Fruit fly (Drosophila melanogaster) whole organism, embryonic: ENCODE measurements around the gene Sptr.

Source experiments
- Atf6 ChIP-seq: fragments of 200-800 bp; sonication (Bioruptor generic); IDR thresholded peaks from 2 replicates; pipeline ENCODE4 v1.3.6; 2022; ENCODE audit warnings: missing biosample characterization, missing genetic modification characterization
- Awh ChIP-seq: fragments of 200-800 bp; sonication (Bioruptor generic); IDR thresholded peaks from 2 replicates; pipeline ENCODE4, ENCODE4 v1.3.6; 2022; ENCODE audit warnings: missing biosample characterization, missing genetic modification characterization
- CG10431 ChIP-seq: fragments of 200-800 bp; sonication (Bioruptor generic); optimal IDR thresholded peaks from 3 replicates; lab custom pipeline; 2018; ENCODE audit warnings: missing biosample characterization, mild to moderate bottlenecking, missing genetic modification characterization
- CG11093 ChIP-seq: fragments of 200-800 bp; sonication (Bioruptor generic); IDR thresholded peaks from 3 replicates; pipeline ENCODE4 v1.3.6; 2022; ENCODE audit warnings: missing biosample characterization, missing genetic modification characterization
- CG12155 ChIP-seq: fragments of 200-800 bp; sonication (Bioruptor generic); optimal IDR thresholded peaks from 3 replicates; lab custom pipeline; 2016; ENCODE audit warnings: missing biosample characterization, missing genetic modification characterization
- CG12744 ChIP-seq: fragments of 200-800 bp; sonication (Bioruptor generic); optimal IDR thresholded peaks from 2 replicates; lab custom pipeline; 2016; ENCODE audit warnings: missing biosample characterization, missing genetic modification characterization
- CG12942 ChIP-seq: fragments of 200-800 bp; sonication (Bioruptor generic); optimal IDR thresholded peaks from 3 replicates; lab custom pipeline; 2016; ENCODE audit warnings: missing biosample characterization, missing genetic modification characterization
- CG14667 ChIP-seq: fragments of 200-800 bp; sonication (Bioruptor generic); IDR thresholded peaks from 2 replicates; pipeline ENCODE4 v1.3.6; 2022; ENCODE audit warnings: missing biosample characterization, missing genetic modification characterization
- CG14965 ChIP-seq: fragments of 200-800 bp; sonication (Bioruptor generic); optimal IDR thresholded peaks from 2 replicates; lab custom pipeline; 2016; ENCODE audit warnings: missing biosample characterization, missing genetic modification characterization, borderline replicate concordance
- CG1602 ChIP-seq: fragments of 200-800 bp; sonication (Bioruptor generic); optimal IDR thresholded peaks from 3 replicates; lab custom pipeline; 2016; ENCODE audit warnings: missing biosample characterization, missing genetic modification characterization
- CG1603 ChIP-seq: fragments of 200-800 bp; sonication (Bioruptor generic); optimal IDR thresholded peaks from 2 replicates; lab custom pipeline; 2019; ENCODE audit warnings: missing biosample characterization, mild to moderate bottlenecking, missing genetic modification characterization, moderate library complexity
- CG16813 ChIP-seq: fragments of 200-800 bp; sonication (Bioruptor generic); IDR thresholded peaks from 3 replicates; pipeline ENCODE4 v1.3.6; 2022; ENCODE audit warnings: missing biosample characterization, missing genetic modification characterization; ENCODE audit not compliant: partially characterized antibody
- CG16815 ChIP-seq: fragments of 200-800 bp; sonication (Bioruptor generic); optimal IDR thresholded peaks from 3 replicates; lab custom pipeline; 2017; ENCODE audit warnings: missing biosample characterization, mild to moderate bottlenecking, missing genetic modification characterization
- CG17568 ChIP-seq: fragments of 200-800 bp; sonication (Bioruptor generic); optimal IDR thresholded peaks from 2 replicates; lab custom pipeline; 2018; ENCODE audit warnings: missing biosample characterization, mild to moderate bottlenecking, missing genetic modification characterization, moderate library complexity
- CG18262 ChIP-seq: fragments of 200-800 bp; optimal IDR thresholded peaks from 3 replicates; lab custom pipeline; 2019; ENCODE audit warnings: missing biosample characterization, mild to moderate bottlenecking, missing genetic modification characterization, moderate library complexity
- CG2889 ChIP-seq: fragments of 200-800 bp; sonication (Bioruptor generic); IDR thresholded peaks from 3 replicates; pipeline ENCODE4 v1.3.6; 2022; ENCODE audit warnings: missing biosample characterization, missing genetic modification characterization
- CG31441 ChIP-seq: fragments of 200-800 bp; sonication (Bioruptor generic); IDR thresholded peaks from 2 replicates; pipeline ENCODE4 v1.3.6; 2022; ENCODE audit warnings: missing biosample characterization, missing genetic modification characterization
- CG3163 ChIP-seq: fragments of 200-800 bp; sonication (Bioruptor generic); optimal IDR thresholded peaks from 3 replicates; lab custom pipeline; 2016; ENCODE audit warnings: missing biosample characterization, missing genetic modification characterization
- CG3838 ChIP-seq: fragments of 200-800 bp; sonication (Bioruptor generic); optimal IDR thresholded peaks from 3 replicates; lab custom pipeline; 2016; ENCODE audit warnings: missing biosample characterization, missing genetic modification characterization
- CG3995 ChIP-seq: fragments of 200-800 bp; sonication (Bioruptor generic); optimal IDR thresholded peaks from 3 replicates; lab custom pipeline; 2016; ENCODE audit warnings: missing biosample characterization, missing genetic modification characterization
- CG4820 ChIP-seq: fragments of 200-800 bp; sonication (Bioruptor generic); optimal IDR thresholded peaks from 3 replicates; lab custom pipeline; 2016; ENCODE audit warnings: missing biosample characterization, missing genetic modification characterization
- Dad ChIP-seq: fragments of 200-800 bp; sonication (Bioruptor generic); optimal IDR thresholded peaks from 3 replicates; lab custom pipeline; 2016; ENCODE audit warnings: missing biosample characterization, missing genetic modification characterization
- Dfd ChIP-seq, 2 experiments: fragments of >200 bp; optimal IDR thresholded peaks; 2 replicates each; lab custom pipeline; 2017; ENCODE audit warnings: missing biosample characterization in 2 of 2, missing genetic modification characterization in 2 of 2
- Doc3 ChIP-seq: fragments of 200-800 bp; sonication (Bioruptor generic); IDR thresholded peaks from 3 replicates; pipeline ENCODE4 v1.3.6; 2022; ENCODE audit warnings: missing biosample characterization, missing genetic modification characterization; ENCODE audit not compliant: partially characterized antibody
- Hmr ChIP-seq: fragments of 200-800 bp; sonication (Bioruptor generic); optimal IDR thresholded peaks from 3 replicates; lab custom pipeline; 2017; ENCODE audit warnings: mild to moderate bottlenecking, missing biosample characterization, missing genetic modification reagents, missing genetic modification characterization
- MTF-1 ChIP-seq: fragments of 200-800 bp; sonication (Bioruptor generic); optimal IDR thresholded peaks from 2 replicates; lab custom pipeline; 2018; ENCODE audit warnings: missing biosample characterization, mild to moderate bottlenecking, missing genetic modification characterization, borderline replicate concordance
- Ravus ChIP-seq: fragments of 200-800 bp; sonication (Bioruptor generic); IDR thresholded peaks from 2 replicates; pipeline ENCODE4 v1.3.6; 2022; ENCODE audit warnings: missing biosample characterization, missing genetic modification characterization
- Stat92E ChIP-seq, 3 experiments: fragments of >200 bp in 2 of 3; fragments of 200-800 bp in 1 of 3; sonication (Bioruptor generic) in 1 of 3; optimal IDR thresholded peaks; 2 replicates each; lab custom pipeline; 2017 to 2019; ENCODE audit warnings: missing biosample characterization in 3 of 3, missing genetic modification characterization in 3 of 3, mild to moderate bottlenecking in 1 of 3, moderate library complexity in 1 of 3
- gce ChIP-seq: fragments of 200-800 bp; sonication (Bioruptor generic); IDR thresholded peaks from 3 replicates; pipeline ENCODE4 v1.3.6; 2022; ENCODE audit warnings: missing biosample characterization, missing genetic modification characterization
- her ChIP-seq: fragments of 200-800 bp; sonication (Bioruptor generic); optimal IDR thresholded peaks from 2 replicates; lab custom pipeline; 2016; ENCODE audit warnings: missing biosample characterization, missing genetic modification characterization
- insv ChIP-seq, 2 experiments: fragments of 200-800 bp; sonication (Bioruptor generic); optimal IDR thresholded peaks; 3 replicates each; lab custom pipeline; 2016 to 2018; ENCODE audit warnings: missing biosample characterization in 2 of 2, missing genetic modification characterization in 2 of 2
- kay ChIP-seq: fragments of 200-800 bp; sonication (Bioruptor generic); optimal IDR thresholded peaks from 2 replicates; lab custom pipeline; 2016; ENCODE audit warnings: missing biosample characterization, missing genetic modification characterization
- pho ChIP-seq: fragments of 200-800 bp; sonication (Bioruptor generic); optimal IDR thresholded peaks from 2 replicates; lab custom pipeline; 2016; ENCODE audit warnings: missing biosample characterization, missing genetic modification characterization
- sens-2 ChIP-seq: fragments of 200-800 bp; sonication (Bioruptor generic); IDR thresholded peaks from 2 replicates; pipeline ENCODE4 v1.3.6; 2022; ENCODE audit warnings: missing biosample characterization, missing genetic modification characterization
- ssp ChIP-seq: fragments of 200-800 bp; sonication (Bioruptor generic); IDR thresholded peaks from 2 replicates; pipeline ENCODE4 v1.3.6; 2022; ENCODE audit warnings: missing biosample characterization, missing genetic modification characterization
- sug ChIP-seq: fragments of 200-800 bp; optimal IDR thresholded peaks from 2 replicates; lab custom pipeline; 2019; ENCODE audit warnings: missing biosample characterization, mild to moderate bottlenecking, missing genetic modification characterization, moderate library complexity
- wdn ChIP-seq: fragments of 200-800 bp; sonication (Bioruptor generic); IDR thresholded peaks from 2 replicates; pipeline ENCODE4 v1.3.6; 2022; ENCODE audit warnings: missing biosample characterization, missing genetic modification characterization
- z ChIP-seq: fragments of 200-800 bp; sonication (Bioruptor generic); IDR thresholded peaks from 3 replicates; pipeline ENCODE4 v1.3.6; 2022; ENCODE audit warnings: missing biosample characterization, missing genetic modification characterization

The Sptr gene

DNA sequence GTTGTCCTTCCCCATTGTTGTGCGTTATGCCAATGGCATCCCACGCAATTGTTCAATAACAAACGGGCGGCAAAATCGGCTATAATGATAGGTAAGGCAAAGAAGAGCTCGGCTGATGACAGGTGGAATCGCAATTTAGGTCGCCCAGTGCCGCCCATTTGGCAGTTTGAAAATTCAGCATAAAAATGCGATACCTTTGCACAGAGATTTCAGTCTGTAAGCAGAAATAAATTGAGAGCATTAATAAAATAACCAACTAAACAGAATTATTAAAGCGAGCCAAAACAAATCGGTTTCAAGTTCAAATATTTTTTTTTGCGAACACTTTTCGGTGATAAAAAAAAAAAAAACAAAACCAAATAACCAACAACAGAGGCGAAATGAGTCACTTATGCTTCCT is 19.4 kb upstream of the Sptr start, which contains the start of gene CG33223:
TSS of gene CG33223 (minus strand) at position 215 of the 400 bp plus-strand sequence.
- no peak for TF ChIP-seq MTF-1 (GFP tag; lab: Kevin White, UChicago)
- TF ChIP-seq CG11093 (GFP tag; lab: Robert Waterston, UW), result no peak
- TF ChIP-seq ssp (GFP tag; lab: Robert Waterston, UW), result no peak
- no peak for TF ChIP-seq Dad (GFP tag; lab: Kevin White, UChicago)
- TF ChIP-seq sug, result no peak
- no peak for TF ChIP-seq CG10431 (GFP tag; lab: Kevin White, UChicago)
- no peak for TF ChIP-seq Dfd (GFP tag; optimal IDR thresholded peaks at IDR 0.05; lab: Kevin White, UChicago)
- no peak for TF ChIP-seq her
- no peak for TF ChIP-seq CG3995 (GFP tag; lab: Kevin White, UChicago)
- no peak for TF ChIP-seq CG14965 (GFP tag; lab: Kevin White, UChicago)
- TF ChIP-seq CG4820 (GFP tag; lab: Kevin White, UChicago), result no peak
- TF ChIP-seq CG12155, result no peak
- no peak for TF ChIP-seq CG1603
- no peak for TF ChIP-seq Awh (GFP tag; lab: Robert Waterston, UW)
- no peak for TF ChIP-seq Doc3 (GFP tag; lab: Robert Waterston, UW)
- no peak for TF ChIP-seq CG2889 (GFP tag; lab: Robert Waterston, UW)

DNA sequence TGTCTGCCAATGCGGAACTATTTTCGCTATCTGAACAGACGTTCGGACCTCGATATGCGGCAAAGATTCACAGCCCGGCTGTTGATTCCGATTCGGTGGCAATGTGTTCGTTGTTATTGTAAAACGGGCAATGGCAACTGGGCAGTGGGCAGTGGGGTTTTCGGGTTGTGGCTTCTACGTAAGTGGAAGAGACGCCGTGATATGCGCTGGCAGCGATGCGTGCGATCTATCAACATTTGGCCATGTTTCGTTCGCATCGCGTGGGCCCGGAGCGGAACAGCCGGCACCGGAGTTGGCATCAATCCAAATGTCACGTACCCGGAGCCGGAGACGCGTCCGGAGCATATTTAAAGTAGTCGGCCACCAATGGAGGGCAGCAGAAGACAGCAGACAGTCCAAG is 17.2 kb upstream of the Sptr start, which contains the start of gene Cp38:
TSS of gene Cp38 (plus strand) at position 376 of the 400 bp plus-strand sequence.
- TF ChIP-seq CG18262 (tag; lab: Kevin White, UChicago) (no peak), CG1602 (GFP tag; lab: Kevin White, UChicago) (no peak), Hmr (GFP tag; lab: Kevin White, UChicago) (no peak), CG14667 (GFP tag; lab: Robert Waterston, UW) (0 out of 2 replicates have a peak, but pooled peaks have one; percentile 5)

DNA sequence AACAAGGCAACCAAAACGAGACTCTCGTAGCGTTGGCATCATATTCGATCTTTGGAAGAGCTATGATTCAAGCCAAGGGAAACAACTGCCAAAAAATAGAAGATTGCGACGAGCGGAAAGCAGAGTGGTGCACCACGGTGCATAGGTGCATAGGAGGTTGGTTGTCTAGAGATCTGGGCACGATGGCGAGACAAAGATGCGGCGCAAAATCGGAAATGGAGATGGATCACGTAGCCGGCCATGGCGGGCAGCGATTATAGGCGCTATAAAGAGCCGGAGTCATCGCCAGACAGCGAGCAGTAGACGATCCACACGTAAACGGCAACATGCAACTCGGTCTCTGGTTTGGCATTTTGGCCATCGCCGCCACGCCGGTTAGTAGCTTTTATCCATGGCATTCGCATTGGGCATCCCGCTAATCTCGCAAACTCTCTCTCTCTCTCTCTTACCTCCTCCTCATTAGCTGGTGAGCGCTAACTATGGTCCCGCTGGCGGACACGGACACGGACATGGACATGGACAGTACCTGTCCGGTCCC is 14.9 kb upstream of the Sptr start, which contains the start of gene Cp36:
TSS of gene Cp36 (plus strand) at position 289 of the 538 bp plus-strand sequence.
- TF ChIP-seq gce (GFP tag; lab: Robert Waterston, UW), result no peak
- no peak for TF ChIP-seq sens-2 (GFP tag; lab: Robert Waterston, UW)
- no peak for TF ChIP-seq Stat92E (GFP tag; optimal IDR thresholded peaks at IDR 0.05; lab: Kevin White, UChicago)
- no peak for TF ChIP-seq kay (GFP tag; lab: Kevin White, UChicago)
- TF ChIP-seq CG3163, result no peak
- TF ChIP-seq CG17568 (GFP tag; lab: Kevin White, UChicago), result no peak
- TF ChIP-seq pho, result no peak
- TF ChIP-seq MTF-1 (GFP tag; lab: Kevin White, UChicago), result no peak
- TF ChIP-seq CG12744 (GFP tag; lab: Kevin White, UChicago), result no peak
- TF ChIP-seq CG16815 (GFP tag; lab: Kevin White, UChicago), result no peak
- TF ChIP-seq CG12942, result no peak
- TF ChIP-seq CG31441 (GFP tag; lab: Robert Waterston, UW), result no peak
- no peak for TF ChIP-seq CG3838 (GFP tag; lab: Kevin White, UChicago)
- no peak for TF ChIP-seq Ravus
- no peak for TF ChIP-seq insv (GFP tag; optimal IDR thresholded peaks at IDR 0.05; lab: Kevin White, UChicago)
- TF ChIP-seq Atf6 (GFP tag; lab: Robert Waterston, UW), result no peak
- no peak for TF ChIP-seq z
- no peak for TF ChIP-seq CG16813
- TF ChIP-seq CG12155, result no peak
- no peak for TF ChIP-seq wdn
